Worm (Caenorhabditis elegans) whole organism, midembryonic: ENCODE results near the gene K03B8.6.
A peak's percentile ranks its signal among the peaks of the same experiment; 100 is the strongest.

Experiments
- T22C8.4 ChIP-seq: fragments of 200-800 bp; sonication (Bioruptor generic); IDR thresholded peaks from 2 replicates; pipeline ENCODE4 v1.3.6; 2022; ENCODE audit warnings: missing genetic modification characterization, missing compliant biosample characterization
- cog-1 ChIP-seq: sonication (generic microtip); optimal IDR thresholded peaks from 2 replicates; lab custom pipeline; 2016; ENCODE audit warnings: missing genetic modification characterization, missing compliant biosample characterization
- flt-1 ChIP-seq: fragments of 200-800 bp; sonication (Bioruptor generic); IDR thresholded peaks from 2 replicates; pipeline ENCODE4 v1.3.6; 2022; ENCODE audit warnings: missing genetic modification characterization, missing compliant biosample characterization
- klf-2 ChIP-seq: fragments of 200-800 bp; sonication (Bioruptor generic); conservative IDR thresholded peaks from 2 replicates; pipeline ENCODE4 v1.3.6; 2022; ENCODE audit warnings: missing genetic modification reagents, missing genetic modification characterization, missing compliant biosample characterization
- med-1 ChIP-seq: sonication (generic microtip); optimal IDR thresholded peaks from 2 replicates; lab custom pipeline; 2017; ENCODE audit warnings: missing genetic modification characterization, mild to moderate bottlenecking, missing compliant biosample characterization, antibody characterized with exemption, missing genetic modification reagents; ENCODE audit not compliant: insufficient read depth
- ref-1 ChIP-seq: fragments of 200-800 bp; sonication (Bioruptor generic); conservative IDR thresholded peaks from 2 replicates; pipeline ENCODE4 v1.3.6; 2022; ENCODE audit warnings: missing genetic modification reagents, missing genetic modification characterization, missing compliant biosample characterization
- tab-1 ChIP-seq: fragments of 200-800 bp; sonication (Bioruptor generic); IDR thresholded peaks from 2 replicates; pipeline ENCODE4 v1.3.6; 2022; ENCODE audit warnings: missing genetic modification characterization, missing compliant biosample characterization
- ztf-23 ChIP-seq: fragments of 200-800 bp; sonication (Bioruptor generic); IDR thresholded peaks from 2 replicates; pipeline ENCODE4 v1.3.6; 2022; ENCODE audit warnings: missing genetic modification reagents, missing genetic modification characterization, missing compliant biosample characterization
- ztf-29 ChIP-seq: fragments of 200-800 bp; sonication (Bioruptor generic); IDR thresholded peaks from 2 replicates; pipeline ENCODE4 v1.3.6; 2022; ENCODE audit warnings: missing genetic modification reagents, missing genetic modification characterization, missing compliant biosample characterization

DNA sequence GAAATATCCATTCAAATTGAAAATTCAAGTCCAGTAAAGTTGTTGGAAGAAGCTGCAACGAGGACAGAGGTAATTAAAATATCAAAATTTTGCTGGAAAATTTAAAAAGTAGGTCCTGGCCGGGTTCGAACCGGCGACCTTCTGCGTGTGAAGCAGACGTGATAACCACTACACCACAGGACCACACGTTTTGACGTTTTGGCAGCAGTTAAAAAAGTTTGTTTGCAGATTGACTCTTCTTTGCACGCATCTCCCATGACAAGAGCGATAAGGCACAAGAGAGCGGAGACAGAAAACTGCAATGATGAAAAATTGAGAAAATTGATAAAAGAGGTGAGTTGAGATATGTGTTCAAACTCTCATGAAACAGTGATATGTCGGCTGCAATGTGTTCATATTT, 4.7 kb downstream of the K03B8.6 start:
- TF ChIP-seq ref-1 (GFP tag; lab: Robert Waterston, UW), result 0 out of 2 replicates have a peak, but pooled peaks have one; percentile 32
- 0 out of 2 replicates have a peak, but pooled peaks have one; percentile 20 for TF ChIP-seq ztf-23 (GFP tag; lab: Robert Waterston, UW)
- no peak for TF ChIP-seq flt-1
- TF ChIP-seq ztf-29 (GFP tag; lab: Robert Waterston, UW), result no peak
- no peak for TF ChIP-seq klf-2 (GFP tag; lab: Robert Waterston, UW)
- TF ChIP-seq T22C8.4 (GFP tag; lab: Robert Waterston, UW), result no peak
- no peak for TF ChIP-seq cog-1 (tag; lab: Kevin White, UChicago)
- TF ChIP-seq tab-1 (GFP tag; lab: Robert Waterston, UW), result no peak
- no peak for TF ChIP-seq med-1 (GFP tag; lab: Kevin White, UChicago)
